Worm (Caenorhabditis elegans) whole organism, L1 larva: ENCODE results near the gene R10E4.1.

ENCODE experiments used
- Y116A8C.19 ChIP-seq: sonication (generic microtip); optimal IDR thresholded peaks from 2 replicates; lab custom pipeline; 2016; ENCODE audit warnings: missing compliant biosample characterization, missing genetic modification characterization, borderline replicate concordance
- alr-1 ChIP-seq: fragments of 200-800 bp; sonication (Bioruptor generic); optimal IDR thresholded peaks from 2 replicates; lab custom pipeline; 2018; ENCODE audit warnings: borderline replicate concordance, mild to moderate bottlenecking, missing genetic modification characterization, missing compliant biosample characterization
- ama-1 ChIP-seq: fragments of 150-350 bp; optimal IDR thresholded peaks from 2 replicates; lab custom pipeline; 2014
- blmp-1 ChIP-seq: fragments of 150-350 bp; optimal IDR thresholded peaks from 2 replicates; lab custom pipeline; 2014; ENCODE audit warnings: missing biosample characterization, missing genetic modification characterization
- ceh-63 ChIP-seq: fragments of 200-800 bp; sonication (Bioruptor generic); optimal IDR thresholded peaks from 2 replicates; lab custom pipeline; 2018; ENCODE audit warnings: mild to moderate bottlenecking, missing genetic modification characterization, missing compliant biosample characterization
- ceh-88 ChIP-seq: fragments of 200-800 bp; sonication (Bioruptor generic); IDR thresholded peaks from 2 replicates; pipeline ENCODE4 v1.3.6; 2022; ENCODE audit warnings: missing genetic modification characterization, missing compliant biosample characterization
- ceh-90 ChIP-seq: sonication (generic microtip); optimal IDR thresholded peaks from 2 replicates; lab custom pipeline; 2016; ENCODE audit warnings: missing genetic modification characterization, missing compliant biosample characterization
- ces-1 ChIP-seq: fragments of 150-350 bp; optimal IDR thresholded peaks from 2 replicates; lab custom pipeline; 2014; ENCODE audit warnings: missing biosample characterization, missing genetic modification reagents, missing genetic modification characterization
- dpl-1 ChIP-seq, 3 experiments: fragments of 150-350 bp in 2 of 3; sonication (generic microtip) in 1 of 3; optimal IDR thresholded peaks; 2 replicates each; lab custom pipeline; 2014 to 2017; ENCODE audit warnings: missing biosample characterization in 3 of 3, missing genetic modification characterization in 3 of 3, missing genetic modification reagents in 3 of 3
- efl-1 ChIP-seq, 4 experiments: fragments of 150-350 bp; optimal IDR thresholded peaks in 3 of 4; peaks in 1 of 4; 1 replicate in 1 of 4; 2 replicates in 3 of 4; lab custom pipeline; 2014; ENCODE audit warnings: missing biosample characterization in 2 of 4, missing genetic modification characterization in 2 of 4, missing genetic modification reagents in 2 of 4
- efl-3 ChIP-seq: fragments of 200-800 bp; sonication (Bioruptor generic); optimal IDR thresholded peaks from 2 replicates; lab custom pipeline; 2018; ENCODE audit warnings: mild to moderate bottlenecking, missing genetic modification characterization, missing compliant biosample characterization
- elt-2 ChIP-seq: sonication (generic microtip); optimal IDR thresholded peaks from 2 replicates; lab custom pipeline; 2016; ENCODE audit warnings: missing genetic modification characterization, mild to moderate bottlenecking, inconsistent platforms, missing compliant biosample characterization, missing genetic modification reagents
- elt-3 ChIP-seq, 6 experiments: fragments of 150-350 bp in 1 of 6; sonication (generic microtip); optimal IDR thresholded peaks; 2 replicates each; lab custom pipeline; 2017 to 2018; ENCODE audit warnings: missing biosample characterization in 6 of 6, missing genetic modification characterization in 6 of 6, inconsistent platforms in 1 of 6
- ets-5 ChIP-seq: fragments of 200-800 bp; sonication (Bioruptor generic); IDR thresholded peaks from 2 replicates; pipeline ENCODE4 v1.3.6; 2022; ENCODE audit warnings: missing genetic modification characterization, missing compliant biosample characterization
- fkh-10 ChIP-seq: sonication (generic microtip); optimal IDR thresholded peaks from 2 replicates; lab custom pipeline; 2017; ENCODE audit warnings: missing biosample characterization, missing genetic modification reagents, missing genetic modification characterization
- fkh-8 ChIP-seq: sonication (generic microtip); optimal IDR thresholded peaks from 2 replicates; lab custom pipeline; 2016; ENCODE audit warnings: mild to moderate bottlenecking, missing genetic modification characterization, missing compliant biosample characterization
- fos-1 ChIP-seq: fragments of 150-350 bp; optimal IDR thresholded peaks from 2 replicates; lab custom pipeline; 2014; ENCODE audit warnings: missing biosample characterization, missing genetic modification characterization
- grh-1 ChIP-seq: fragments of 200-800 bp; sonication (Bioruptor generic); IDR thresholded peaks from 2 replicates; pipeline ENCODE4 v1.3.6; 2022; ENCODE audit warnings: missing genetic modification reagents, missing genetic modification characterization, missing compliant biosample characterization
- hlh-17 ChIP-seq: fragments of 200-800 bp; sonication (Bioruptor generic); optimal IDR thresholded peaks from 2 replicates; lab custom pipeline; 2018; ENCODE audit warnings: missing genetic modification characterization, mild to moderate bottlenecking, missing compliant biosample characterization, moderate library complexity, borderline replicate concordance
- irx-1 ChIP-seq: sonication (generic microtip); optimal IDR thresholded peaks from 2 replicates; lab custom pipeline; 2016; ENCODE audit warnings: missing genetic modification characterization, missing compliant biosample characterization
- isw-1 ChIP-seq: fragments of 200-800 bp; sonication (Bioruptor generic); IDR thresholded peaks from 2 replicates; pipeline ENCODE4 v1.3.6; 2022; ENCODE audit warnings: missing genetic modification characterization, missing compliant biosample characterization
- jun-1 ChIP-seq: fragments of 150-350 bp; optimal IDR thresholded peaks from 2 replicates; lab custom pipeline; 2014; ENCODE audit warnings: missing biosample characterization, missing genetic modification reagents, missing genetic modification characterization
- lin-13 ChIP-seq: fragments of 150-350 bp; optimal IDR thresholded peaks from 2 replicates; lab custom pipeline; 2014; ENCODE audit warnings: missing biosample characterization, missing genetic modification reagents, missing genetic modification characterization
- lin-14 ChIP-seq: fragments of 200-800 bp; sonication (Bioruptor generic); optimal IDR thresholded peaks from 2 replicates; lab custom pipeline; 2018; ENCODE audit warnings: mild to moderate bottlenecking, missing genetic modification characterization, moderate library complexity, missing compliant biosample characterization
- lir-3 ChIP-seq: sonication (generic microtip); optimal IDR thresholded peaks from 2 replicates; lab custom pipeline; 2016; ENCODE audit warnings: mild to moderate bottlenecking, missing genetic modification characterization, moderate library complexity, missing compliant biosample characterization; ENCODE audit not compliant: poor library complexity
- mab-9 ChIP-seq: fragments of 200-800 bp; sonication (Bioruptor generic); IDR thresholded peaks from 2 replicates; pipeline ENCODE4 v1.3.6; 2022; ENCODE audit warnings: missing genetic modification reagents, missing genetic modification characterization, missing compliant biosample characterization
- mef-2 ChIP-seq: fragments of 150-350 bp; optimal IDR thresholded peaks from 2 replicates; lab custom pipeline; 2014; ENCODE audit warnings: missing biosample characterization, missing genetic modification characterization
- nhr-12 ChIP-seq: sonication (generic microtip); optimal IDR thresholded peaks from 2 replicates; lab custom pipeline; 2017; ENCODE audit warnings: missing biosample characterization, missing genetic modification characterization
- nhr-19 ChIP-seq: fragments of 200-800 bp; sonication (Bioruptor generic); conservative IDR thresholded peaks from 2 replicates; pipeline ENCODE4 v1.3.6; 2022; ENCODE audit warnings: missing genetic modification characterization, missing compliant biosample characterization
- nhr-20 ChIP-seq: sonication (generic microtip); optimal IDR thresholded peaks from 2 replicates; lab custom pipeline; 2016; ENCODE audit warnings: mild to moderate bottlenecking, missing genetic modification characterization, missing compliant biosample characterization
- nhr-28 ChIP-seq: fragments of 150-350 bp; optimal IDR thresholded peaks from 2 replicates; lab custom pipeline; 2014; ENCODE audit warnings: missing biosample characterization, missing genetic modification characterization
- nhr-76 ChIP-seq: sonication (generic microtip); optimal IDR thresholded peaks from 2 replicates; lab custom pipeline; 2017; ENCODE audit warnings: missing biosample characterization, missing genetic modification characterization
- nhr-85 ChIP-seq: sonication (generic microtip); peaks from one replicate; lab custom pipeline; 2016; ENCODE audit warnings: missing genetic modification characterization, inconsistent platforms, missing compliant biosample characterization
- nhr-90 ChIP-seq: sonication (generic microtip); optimal IDR thresholded peaks from 2 replicates; lab custom pipeline; 2016; ENCODE audit warnings: mild to moderate bottlenecking, missing genetic modification characterization, missing compliant biosample characterization; ENCODE audit not compliant: poor library complexity
- pag-3 ChIP-seq: sonication (generic microtip); optimal IDR thresholded peaks from 2 replicates; lab custom pipeline; 2017; ENCODE audit warnings: missing genetic modification characterization, mild to moderate bottlenecking, missing compliant biosample characterization, antibody characterized with exemption, borderline replicate concordance; ENCODE audit not compliant: insufficient read depth
- pax-3 ChIP-seq: fragments of 200-800 bp; sonication (Bioruptor generic); optimal IDR thresholded peaks from 2 replicates; lab custom pipeline; 2018; ENCODE audit warnings: mild to moderate bottlenecking, missing genetic modification characterization, moderate library complexity, missing compliant biosample characterization
- pqm-1 ChIP-seq: sonication (generic microtip); optimal IDR thresholded peaks from 3 replicates; lab custom pipeline; 2017; ENCODE audit warnings: missing biosample characterization, missing genetic modification characterization
- rnt-1 ChIP-seq: sonication (generic microtip); optimal IDR thresholded peaks from 2 replicates; lab custom pipeline; 2016; ENCODE audit warnings: mild to moderate bottlenecking, missing genetic modification characterization, moderate library complexity, missing compliant biosample characterization
- skn-1 ChIP-seq: fragments of 150-350 bp; optimal IDR thresholded peaks from 2 replicates; lab custom pipeline; 2014; ENCODE audit warnings: missing biosample characterization, missing genetic modification characterization
- snpc-4 ChIP-seq: fragments of 150-350 bp; optimal IDR thresholded peaks from 2 replicates; lab custom pipeline; 2014; ENCODE audit warnings: missing biosample characterization, missing genetic modification characterization
- sox-4 ChIP-seq: sonication (generic microtip); optimal IDR thresholded peaks from 2 replicates; lab custom pipeline; 2016; ENCODE audit warnings: missing genetic modification characterization, missing compliant biosample characterization
- sptf-1 ChIP-seq: fragments of 150-350 bp; optimal IDR thresholded peaks from 2 replicates; lab custom pipeline; 2014; ENCODE audit warnings: missing biosample characterization, missing genetic modification characterization
- tlp-1 ChIP-seq: fragments of 150-350 bp; optimal IDR thresholded peaks from 2 replicates; lab custom pipeline; 2014; ENCODE audit warnings: missing biosample characterization, missing genetic modification characterization
- unc-30 ChIP-seq: sonication (generic microtip); optimal IDR thresholded peaks from 2 replicates; lab custom pipeline; 2017; ENCODE audit warnings: missing biosample characterization, missing genetic modification characterization
- unc-62 ChIP-seq: fragments of 150-350 bp; optimal IDR thresholded peaks from 2 replicates; lab custom pipeline; 2014; ENCODE audit warnings: missing biosample characterization, missing genetic modification reagents, missing genetic modification characterization
- unc-86 ChIP-seq: sonication (generic microtip); optimal IDR thresholded peaks from 2 replicates; lab custom pipeline; 2016; ENCODE audit warnings: missing genetic modification characterization, missing compliant biosample characterization
- zag-1 ChIP-seq: fragments of 150-350 bp; optimal IDR thresholded peaks from 2 replicates; lab custom pipeline; 2014; ENCODE audit warnings: missing biosample characterization, missing genetic modification characterization
- zip-4 ChIP-seq: fragments of 200-800 bp; sonication (Bioruptor generic); optimal IDR thresholded peaks from 2 replicates; lab custom pipeline; 2018; ENCODE audit warnings: mild to moderate bottlenecking, missing genetic modification characterization, moderate library complexity, missing compliant biosample characterization
- ztf-11 ChIP-seq, 2 experiments: sonication (generic microtip); optimal IDR thresholded peaks; 2 replicates each; lab custom pipeline; 2016 to 2017; ENCODE audit warnings: missing genetic modification characterization in 2 of 2, missing biosample characterization in 1 of 2, missing compliant biosample characterization in 1 of 2
- ztf-4 ChIP-seq: fragments of 150-350 bp; optimal IDR thresholded peaks from 2 replicates; lab custom pipeline; 2014; ENCODE audit warnings: missing biosample characterization, missing genetic modification characterization

The R10E4.1 gene

DNA sequence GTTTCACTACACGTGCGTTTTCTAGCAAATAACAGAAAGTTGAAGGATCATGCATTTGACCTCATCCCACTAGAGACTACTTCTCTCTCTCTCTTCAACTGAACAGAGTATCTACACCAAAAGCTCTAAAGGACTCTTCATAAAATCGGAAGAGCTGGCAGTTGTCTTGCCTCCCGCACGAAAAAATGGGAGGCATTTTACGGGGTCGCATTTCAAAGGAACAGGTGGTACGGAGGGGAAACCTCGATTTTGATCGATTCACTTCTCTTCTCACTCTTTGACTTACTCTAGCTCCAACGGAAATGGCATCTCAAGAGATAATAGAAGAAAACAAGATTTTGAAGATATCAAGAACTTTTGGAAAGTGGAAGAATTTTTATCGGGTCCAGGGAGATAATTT, 13.6 kb downstream of the R10E4.1 start (continued):
- TF ChIP-seq lin-14 (GFP tag; lab: Kevin White, UChicago) (peak; percentile 85), unc-30 (tag; lab: Kevin White, UChicago) (no peak)

DNA sequence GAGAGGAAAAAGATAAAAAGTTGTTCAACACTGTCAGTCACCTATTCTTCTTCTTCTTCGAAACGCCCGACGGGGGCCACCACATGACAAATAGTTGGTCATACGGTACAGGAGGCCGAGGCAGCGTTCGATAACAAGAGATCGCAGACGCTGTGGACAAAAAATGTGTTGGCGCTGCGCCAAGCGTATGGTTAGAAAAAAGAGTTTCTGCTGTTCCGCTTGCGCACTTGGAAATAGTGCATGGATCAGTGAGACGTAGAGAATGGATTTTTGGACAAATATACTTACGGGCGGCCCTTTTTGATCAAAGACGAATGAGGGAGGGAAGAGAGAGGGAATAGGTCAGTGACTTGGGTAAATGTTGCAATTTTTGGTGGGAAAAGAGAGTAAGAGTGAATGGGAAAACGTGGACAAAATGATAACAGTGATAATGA, 15.2 kb downstream of the R10E4.1 start:
- peak; percentile 29 for TF ChIP-seq pax-3 (tag; lab: Kevin White, UChicago)
- no peak for TF ChIP-seq unc-86
- peak; percentile 51 to 59 (median 57) for TF ChIP-seq dpl-1 (GFP tag; optimal IDR thresholded peaks at IDR 0.05; lab: Kevin White, UChicago)
- TF ChIP-seq unc-62 (GFP tag; lab: Kevin White, UChicago): no peak
- peak; percentile 86 for TF ChIP-seq grh-1 (GFP tag; lab: Robert Waterston, UW)
- TF ChIP-seq rnt-1: peak; percentile 57
- peak; percentile 54 for TF ChIP-seq snpc-4 (tag; lab: Kevin White, UChicago)
- TF ChIP-seq alr-1: no peak
- no peak for TF ChIP-seq fkh-8 (tag; lab: Kevin White, UChicago)
- TF ChIP-seq ceh-88 (GFP tag; lab: Robert Waterston, UW): peak; percentile 58
- peak; percentile 84 for TF ChIP-seq nhr-19
- TF ChIP-seq zip-4: peak; percentile 39
- TF ChIP-seq lir-3: peak; percentile 23
- TF ChIP-seq nhr-28: no peak
- no peak for TF ChIP-seq pqm-1 (tag; lab: Kevin White, UChicago)
- no peak for TF ChIP-seq sptf-1
- peak; percentile 100 for TF ChIP-seq nhr-85 (tag; lab: Kevin White, UChicago)
- no peak for TF ChIP-seq nhr-12 (tag; lab: Kevin White, UChicago)
- TF ChIP-seq blmp-1 (tag; lab: Kevin White, UChicago): peak; percentile 89
- peak; percentile 76 for TF ChIP-seq elt-2 (tag; lab: Kevin White, UChicago)
- no peak for TF ChIP-seq ama-1
- TF ChIP-seq ets-5 (GFP tag; lab: Robert Waterston, UW): no peak
- no peak for TF ChIP-seq pag-3
- TF ChIP-seq irx-1 (tag; lab: Kevin White, UChicago): peak; percentile 61
- TF ChIP-seq efl-3 (GFP tag; lab: Kevin White, UChicago): peak; percentile 75
- peak in 3 of 6 experiments; percentile 33 to 79 (median 63) for TF ChIP-seq elt-3 (tag; optimal IDR thresholded peaks at IDR 0.05; lab: Kevin White, UChicago)
- no peak for TF ChIP-seq sox-4 (tag; lab: Kevin White, UChicago)
- TF ChIP-seq ztf-4 (tag; lab: Kevin White, UChicago): peak; percentile 68
- no peak for TF ChIP-seq mab-9 (GFP tag; lab: Robert Waterston, UW)
- TF ChIP-seq ces-1 (GFP tag; lab: Kevin White, UChicago): no peak
- no peak for TF ChIP-seq hlh-17
- no peak for TF ChIP-seq nhr-76 (tag; lab: Kevin White, UChicago)
- TF ChIP-seq nhr-20 (tag; lab: Kevin White, UChicago): peak; percentile 98
- peak; percentile 30 for TF ChIP-seq fos-1
- TF ChIP-seq isw-1 (GFP tag; lab: Robert Waterston, UW): no peak; the same call in 1 of the 2 replicates
- TF ChIP-seq nhr-90: peak; percentile 93
- no peak for TF ChIP-seq ceh-90
- TF ChIP-seq Y116A8C.19: no peak
- TF ChIP-seq mef-2 (tag; lab: Kevin White, UChicago): no peak
- TF ChIP-seq skn-1 (tag; lab: Kevin White, UChicago): peak; percentile 75
- peak; percentile 31 for TF ChIP-seq lin-13 (GFP tag; lab: Kevin White, UChicago)
- TF ChIP-seq zag-1 (tag; lab: Kevin White, UChicago): no peak
- no peak for TF ChIP-seq fkh-10
- peak; percentile 60 to 62 for TF ChIP-seq efl-1 (optimal IDR thresholded peaks at IDR 0.05; lab: Kevin White, UChicago)
- TF ChIP-seq efl-1 (GFP tag; optimal IDR thresholded peaks at IDR 0.05 in 1 of 2; lab: Kevin White, UChicago): peak; percentile 29 to 97
- TF ChIP-seq ztf-11 (tag; optimal IDR thresholded peaks at IDR 0.05; lab: Kevin White, UChicago): no peak
- no peak for TF ChIP-seq ceh-63 (GFP tag; lab: Kevin White, UChicago)
- TF ChIP-seq jun-1: peak; percentile 72
- no peak for TF ChIP-seq tlp-1 (tag; lab: Kevin White, UChicago)
- no peak for TF ChIP-seq unc-30 (tag; lab: Kevin White, UChicago)
